Fruit fly (Drosophila melanogaster): Measurements from ENCODE around the gene PQBP1.

Gene PQBP1

dm6 chr3R:25056016-25056415 lies 9.6 kb upstream of the PQBP1 start, which contains the start of the genes CG31111 and stac:
Gene CG31111 (minus strand): TSS chr3R:25056177.
Gene stac (plus strand): TSS chr3R:25056286.
- TF ChIP-seq CG5953 (GFP tag; IDR thresholded peaks at IDR 0.05) = no peak
- TF ChIP-seq Elba2 (GFP tag; optimal IDR thresholded peaks at IDR 0.05) = no peak
- peak; percentile 51 for TF ChIP-seq Fer1 (GFP tag; optimal IDR thresholded peaks at IDR 0.05)
- no peak for TF ChIP-seq tin (GFP tag; optimal IDR thresholded peaks at IDR 0.05)
- no peak for TF ChIP-seq NC2α (GFP tag; optimal IDR thresholded peaks at IDR 0.05)
- no peak for TF ChIP-seq CG1792 (GFP tag; optimal IDR thresholded peaks at IDR 0.05)
- no peak for TF ChIP-seq zen2 (GFP tag; IDR thresholded peaks at IDR 0.05; ENCODE audit: partially characterized antibody)
- no peak for TF ChIP-seq CG10565 (GFP tag; optimal IDR thresholded peaks at IDR 0.05)
- peak; percentile 76 for TF ChIP-seq CG30020 (tag; optimal IDR thresholded peaks at IDR 0.05)
- peak; percentile 66; the same call in 1 of the 2 replicates for TF ChIP-seq CG4360 (GFP tag; IDR thresholded peaks at IDR 0.05)
- TF ChIP-seq Eip74EF (GFP tag; optimal IDR thresholded peaks at IDR 0.05) = peak in 1 of 2 experiments; percentile 10
- peak; percentile 24 for TF ChIP-seq CG1603 (tag; optimal IDR thresholded peaks at IDR 0.05)
- peak; percentile 46 for TF ChIP-seq CG9797 (GFP tag; optimal IDR thresholded peaks at IDR 0.05)
- peak; percentile 17 for TF ChIP-seq CG34376 (GFP tag; optimal IDR thresholded peaks at IDR 0.05)
- TF ChIP-seq Aef1 (GFP tag; IDR thresholded peaks at IDR 0.05) = no peak
- TF ChIP-seq unc-4 (GFP tag; IDR thresholded peaks at IDR 0.05; ENCODE audit: partially characterized antibody) = 0 out of 2 replicates have a peak, but pooled peaks have one; percentile 22
- TF ChIP-seq HHEX (GFP tag; optimal IDR thresholded peaks at IDR 0.05) = no peak
- peak; percentile 14 for TF ChIP-seq grau (tag; optimal IDR thresholded peaks at IDR 0.05)
- TF ChIP-seq CG4617 (GFP tag; optimal IDR thresholded peaks at IDR 0.05; ENCODE audit: borderline replicate concordance) = peak; percentile 4
- TF ChIP-seq CG17912 (GFP tag; optimal IDR thresholded peaks at IDR 0.05) = no peak
- TF ChIP-seq Antp (GFP tag; optimal IDR thresholded peaks at IDR 0.05) = no peak
- TF ChIP-seq dati (GFP tag; IDR thresholded peaks at IDR 0.05) = no peak
- TF ChIP-seq CG2129 (GFP tag; IDR thresholded peaks at IDR 0.05; ENCODE audit: partially characterized antibody) = no peak
- no peak for TF ChIP-seq CG1024 (GFP tag; IDR thresholded peaks at IDR 0.05)
- no peak for TF ChIP-seq Xrp1 (GFP tag; IDR thresholded peaks at IDR 0.05)
- TF ChIP-seq CG18599 (GFP tag; optimal IDR thresholded peaks at IDR 0.05) = no peak
- TF ChIP-seq crp (GFP tag; optimal IDR thresholded peaks at IDR 0.05) = peak in 1 of 2 experiments; percentile 17
- peak; percentile 29 for TF ChIP-seq BEAF-32 (GFP tag; optimal IDR thresholded peaks at IDR 0.05)
- no peak for TF ChIP-seq Bgb (GFP tag; IDR thresholded peaks at IDR 0.05; ENCODE audit: partially characterized antibody)
- peak; percentile 18 for TF ChIP-seq odd (GFP tag; optimal IDR thresholded peaks at IDR 0.05)
- no peak for TF ChIP-seq CG12104 (GFP tag; optimal IDR thresholded peaks at IDR 0.05)
- no peak for TF ChIP-seq CG7271 (tag; optimal IDR thresholded peaks at IDR 0.05)
- peak; percentile 20 for TF ChIP-seq PHDP (tag; optimal IDR thresholded peaks at IDR 0.05)
- TF ChIP-seq Hr3 (GFP tag; optimal IDR thresholded peaks at IDR 0.05) = no peak
- peak; percentile 14 for TF ChIP-seq sug (tag; optimal IDR thresholded peaks at IDR 0.05)
- TF ChIP-seq Dp (GFP tag; optimal IDR thresholded peaks at IDR 0.05) = peak; percentile 18
- TF ChIP-seq CG15696 (tag; optimal IDR thresholded peaks at IDR 0.05) = no peak
- no peak for TF ChIP-seq tgo (GFP tag; IDR thresholded peaks at IDR 0.05)
- no peak for TF ChIP-seq E2f1 (GFP tag; IDR thresholded peaks at IDR 0.05)
- TF ChIP-seq CG17328 (GFP tag; IDR thresholded peaks at IDR 0.05) = no peak
- TF ChIP-seq grn (GFP tag; optimal IDR thresholded peaks at IDR 0.05) = peak; percentile 90
- TF ChIP-seq hkb (optimal IDR thresholded peaks at IDR 0.05) = no peak
- no peak for TF ChIP-seq hkb (GFP tag; IDR thresholded peaks at IDR 0.05)
- TF ChIP-seq CG18476 (GFP tag; optimal IDR thresholded peaks at IDR 0.05) = no peak
- TF ChIP-seq CG33213 (GFP tag; optimal IDR thresholded peaks at IDR 0.05) = no peak
- no peak for TF ChIP-seq gro (GFP tag; optimal IDR thresholded peaks at IDR 0.05)
- no peak for TF ChIP-seq pros (GFP tag; optimal IDR thresholded peaks at IDR 0.05)
- peak; percentile 29 for TF ChIP-seq exex (tag; optimal IDR thresholded peaks at IDR 0.05)
- peak; percentile 5 for TF ChIP-seq Nf-YC (tag; optimal IDR thresholded peaks at IDR 0.05)
- TF ChIP-seq CG30403 (GFP tag; optimal IDR thresholded peaks at IDR 0.05) = no peak
- TF ChIP-seq Nf-YA (GFP tag; IDR thresholded peaks at IDR 0.05) = no peak

Data from whole organism, embryonic.